Fruit fly (Drosophila melanogaster) S2 (cell line): Measurements from ENCODE around the gene sbm.

Experiments used
- CG8478 ChIP-seq: fragments of >200 bp; optimal IDR thresholded peaks from 2 replicates; lab custom pipeline; 2018
- CTCF ChIP-seq, 2 experiments: fragments of >200 bp; optimal IDR thresholded peaks; 2 replicates each; lab custom pipeline; 2018

DNA sequence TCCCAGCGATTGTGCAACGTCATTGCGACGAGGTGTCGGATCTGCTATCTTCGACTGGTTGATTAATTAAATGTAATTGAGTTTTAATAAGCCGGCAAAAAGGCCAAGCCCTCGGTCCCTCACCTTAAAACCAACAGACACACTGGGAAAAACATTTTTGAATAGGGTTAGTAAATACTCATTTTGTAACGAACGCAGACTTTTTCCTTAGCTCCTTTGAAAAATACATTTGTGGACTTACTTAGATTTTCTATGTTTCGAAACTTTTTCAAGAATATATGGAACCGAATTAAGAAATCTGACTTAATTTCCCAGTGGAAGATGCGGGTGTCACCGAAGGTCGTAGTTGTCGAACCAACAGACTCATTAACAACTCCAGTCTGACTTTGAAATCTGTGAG lies 31.8 kb upstream of the sbm start:
- no peak for TF ChIP-seq CG8478 (lab: Kevin White, UChicago)
- TF ChIP-seq CTCF (optimal IDR thresholded peaks at IDR 0.05; lab: Kevin White, UChicago) = no peak
